Fruit fly (Drosophila melanogaster): ENCODE results near the gene CG42331.

The CG42331 gene

DNA sequence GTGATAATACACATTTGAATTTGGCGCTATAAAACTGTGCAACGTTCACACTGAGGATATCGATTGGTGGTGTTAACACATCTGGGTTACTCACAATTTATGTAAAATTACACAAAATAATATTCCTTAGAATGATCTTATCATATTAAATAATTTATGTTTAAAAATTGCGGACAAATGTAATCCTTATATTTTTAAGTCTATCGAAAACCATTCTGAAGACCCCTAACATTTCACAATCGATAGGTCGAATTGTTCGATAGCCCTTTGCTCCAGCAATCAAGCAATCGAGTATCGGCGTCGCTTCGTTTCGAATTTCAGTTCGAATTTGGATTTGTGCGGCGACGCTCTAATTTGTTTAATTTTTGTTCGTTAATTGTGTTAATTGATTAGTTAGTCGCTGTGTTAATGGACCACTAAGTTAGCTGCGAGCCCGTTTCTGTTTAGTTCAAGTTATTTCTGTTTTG, 18.4 kb upstream of the CG42331 start, which contains the start of gene asp:
asp (plus strand) TSS at position 289 of the 467 bp plus-strand sequence.
- TF ChIP-seq Vsx2 (GFP tag; optimal IDR thresholded peaks at IDR 0.05; ENCODE audit: partially characterized antibody) (no peak), sv (GFP tag; optimal IDR thresholded peaks at IDR 0.05) (peak; percentile 19), N (GFP tag; optimal IDR thresholded peaks at IDR 0.05) (no peak), GATAd (GFP tag; optimal IDR thresholded peaks at IDR 0.05) (peak; percentile 72)

dm6 chr3R:24764971-24765370, 7.0 kb upstream of the CG42331 start, which contains the start of gene AstA:
Gene AstA, minus strand, starts transcription at chr3R:24765071.
- no peak for TF ChIP-seq Dfd (GFP tag; optimal IDR thresholded peaks at IDR 0.05)
- TF ChIP-seq Jra (GFP tag; optimal IDR thresholded peaks at IDR 0.05), result no peak
- TF ChIP-seq sv (GFP tag; optimal IDR thresholded peaks at IDR 0.05), result no peak
- no peak for TF ChIP-seq pan (optimal IDR thresholded peaks at IDR 0.05)
- no peak for TF ChIP-seq br (GFP tag; optimal IDR thresholded peaks at IDR 0.05)
- no peak for TF ChIP-seq tai (GFP tag; optimal IDR thresholded peaks at IDR 0.05)
- no peak for TF ChIP-seq HLH106 (tag; optimal IDR thresholded peaks at IDR 0.05)
- TF ChIP-seq dl (GFP tag; optimal IDR thresholded peaks at IDR 0.05; ENCODE audit: insufficient read depth in 1 of 2, partially characterized antibody in 2 of 2), result no peak
- TF ChIP-seq dsf (GFP tag; optimal IDR thresholded peaks at IDR 0.05; ENCODE audit: borderline replicate concordance), result no peak
- no peak for TF ChIP-seq Hnf4 (GFP tag; optimal IDR thresholded peaks at IDR 0.05)
- no peak for TF ChIP-seq Rel (GFP tag; optimal IDR thresholded peaks at IDR 0.05)
- TF ChIP-seq Rel (tag; optimal IDR thresholded peaks at IDR 0.05), result no peak
- no peak for TF ChIP-seq CG32264 (GFP tag; optimal IDR thresholded peaks at IDR 0.05)
- TF ChIP-seq ey (GFP tag; optimal IDR thresholded peaks at IDR 0.05), result no peak
- no peak for TF ChIP-seq CG9705 (GFP tag; optimal IDR thresholded peaks at IDR 0.05)
- TF ChIP-seq Sp1 (GFP tag; optimal IDR thresholded peaks at IDR 0.05), result no peak
- no peak for TF ChIP-seq Dif (GFP tag; optimal IDR thresholded peaks at IDR 0.05; ENCODE audit: partially characterized antibody)
- no peak for TF ChIP-seq jim (GFP tag; optimal IDR thresholded peaks at IDR 0.05)
- no peak for TF ChIP-seq Mio (GFP tag; optimal IDR thresholded peaks at IDR 0.05)
- TF ChIP-seq usp (GFP tag; optimal IDR thresholded peaks at IDR 0.05), result no peak

DNA sequence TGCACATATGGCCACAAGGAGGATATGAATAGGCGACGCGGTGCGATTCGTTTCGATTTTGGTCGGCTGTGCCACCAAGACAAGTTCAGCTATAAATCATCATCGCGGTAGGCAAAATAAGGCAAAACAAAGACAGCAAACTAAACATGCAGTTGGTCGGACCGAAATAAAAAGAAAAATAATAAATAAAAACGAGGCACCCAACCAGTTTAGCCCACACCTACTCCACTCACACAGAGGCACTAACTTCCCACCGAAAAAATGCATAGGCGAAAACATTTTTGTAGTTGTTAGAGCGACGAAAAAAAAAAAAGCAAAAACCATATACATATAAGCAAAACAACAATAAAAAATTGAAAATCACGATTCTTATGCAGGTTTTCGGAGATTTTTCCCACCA, 5.3 kb upstream of the CG42331 start:
- TF ChIP-seq OdsH (GFP tag; optimal IDR thresholded peaks at IDR 0.05) (no peak), Dfd (GFP tag; optimal IDR thresholded peaks at IDR 0.05) (no peak), Abd-B (GFP tag; optimal IDR thresholded peaks at IDR 0.05) (no peak), HLH106 (tag; optimal IDR thresholded peaks at IDR 0.05) (no peak), usp (GFP tag; optimal IDR thresholded peaks at IDR 0.05) (no peak), Dif (GFP tag; optimal IDR thresholded peaks at IDR 0.05; ENCODE audit: partially characterized antibody) (no peak), CrebA (GFP tag; optimal IDR thresholded peaks at IDR 0.05; ENCODE audit: borderline replicate concordance) (no peak), psq (GFP tag; optimal IDR thresholded peaks at IDR 0.05) (no peak), br (GFP tag; optimal IDR thresholded peaks at IDR 0.05) (no peak), Hr83 (GFP tag; optimal IDR thresholded peaks at IDR 0.05; ENCODE audit: poor library complexity, severe bottlenecking) (no peak), lola (GFP tag; optimal IDR thresholded peaks at IDR 0.05) (no peak), jim (GFP tag; optimal IDR thresholded peaks at IDR 0.05) (no peak), N (GFP tag; optimal IDR thresholded peaks at IDR 0.05) (no peak), Hnf4 (GFP tag; optimal IDR thresholded peaks at IDR 0.05) (no peak), GATAd (GFP tag; optimal IDR thresholded peaks at IDR 0.05) (no peak), Rel (GFP tag; optimal IDR thresholded peaks at IDR 0.05) (no peak), Rel (tag; optimal IDR thresholded peaks at IDR 0.05) (no peak)

DNA sequence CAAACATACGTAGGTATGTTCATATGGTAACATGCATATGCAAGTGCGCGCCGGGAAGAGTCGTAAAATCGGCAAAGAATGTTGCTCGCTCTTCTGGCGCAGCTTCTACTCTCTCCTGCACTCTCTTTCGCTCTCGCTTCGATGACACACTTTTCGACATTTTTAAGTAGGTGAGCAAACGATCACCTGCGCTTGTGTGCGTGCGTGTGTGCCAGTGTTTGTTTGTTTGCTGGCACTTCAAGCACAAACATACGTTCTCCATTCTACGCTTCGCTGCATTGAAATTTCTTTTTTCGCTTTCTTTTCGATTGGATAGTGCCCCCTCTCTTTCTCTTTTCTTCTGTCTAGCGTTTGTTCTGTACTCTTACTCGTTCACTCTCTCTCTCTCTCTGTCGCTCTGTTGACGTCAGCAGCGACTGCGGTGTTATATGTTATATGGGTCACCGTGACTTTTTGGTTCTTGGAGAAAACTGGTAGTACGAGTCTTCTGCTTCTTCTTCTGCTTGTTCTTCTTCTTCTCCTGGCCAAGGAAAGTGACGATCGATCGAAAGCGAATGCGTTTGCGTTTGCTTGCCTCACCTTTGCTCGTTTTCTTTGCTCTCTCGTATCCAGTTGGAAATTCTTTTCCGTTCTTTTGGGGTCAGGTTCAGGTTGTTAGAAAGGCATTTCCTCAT, 4.2 kb upstream of the CG42331 start:
- TF ChIP-seq ey (GFP tag; optimal IDR thresholded peaks at IDR 0.05) (no peak), dl (GFP tag; optimal IDR thresholded peaks at IDR 0.05; ENCODE audit: insufficient read depth in 1 of 2, partially characterized antibody in 2 of 2) (peak; percentile 61 to 66), Dif (GFP tag; optimal IDR thresholded peaks at IDR 0.05; ENCODE audit: partially characterized antibody) (peak; percentile 64)
